Fruit fly (Drosophila melanogaster) whole organism, embryonic: ENCODE results near the gene Nprl3.
A peak's percentile ranks its signal among the peaks of the same experiment; 100 is the strongest.

ENCODE experiments used
- Atf3 ChIP-seq: fragments of 200-800 bp; sonication (Bioruptor generic); optimal IDR thresholded peaks from 3 replicates; lab custom pipeline; 2016; ENCODE audit warnings: missing biosample characterization, missing genetic modification characterization
- CG10431 ChIP-seq: fragments of 200-800 bp; sonication (Bioruptor generic); optimal IDR thresholded peaks from 3 replicates; lab custom pipeline; 2018; ENCODE audit warnings: missing biosample characterization, mild to moderate bottlenecking, missing genetic modification characterization
- CG11398 ChIP-seq: fragments of 200-800 bp; sonication (Bioruptor generic); optimal IDR thresholded peaks from 2 replicates; lab custom pipeline; 2016; ENCODE audit warnings: missing biosample characterization, missing genetic modification characterization
- CG12769 ChIP-seq: fragments of 200-800 bp; sonication (Bioruptor generic); optimal IDR thresholded peaks from 2 replicates; lab custom pipeline; 2019; ENCODE audit warnings: missing biosample characterization, mild to moderate bottlenecking, missing genetic modification characterization, moderate library complexity
- CG15011 ChIP-seq: fragments of 200-800 bp; sonication (Bioruptor generic); optimal IDR thresholded peaks from 3 replicates; lab custom pipeline; 2018; ENCODE audit warnings: missing biosample characterization, mild to moderate bottlenecking, missing genetic modification characterization
- CG1529 ChIP-seq: fragments of 200-800 bp; sonication (Bioruptor generic); optimal IDR thresholded peaks from 3 replicates; lab custom pipeline; 2018; ENCODE audit warnings: missing biosample characterization, missing genetic modification characterization
- CG18011 ChIP-seq: fragments of 200-800 bp; sonication (Bioruptor generic); optimal IDR thresholded peaks from 2 replicates; lab custom pipeline; 2017; ENCODE audit warnings: missing biosample characterization, missing genetic modification characterization, mild to moderate bottlenecking, moderate library complexity, missing genotype
- CG2120 ChIP-seq: fragments of 200-800 bp; sonication (Bioruptor generic); optimal IDR thresholded peaks from 3 replicates; lab custom pipeline; 2016; ENCODE audit warnings: missing biosample characterization, missing genetic modification characterization
- CG30431 ChIP-seq: fragments of 200-800 bp; sonication (Bioruptor generic); optimal IDR thresholded peaks from 2 replicates; lab custom pipeline; 2017; ENCODE audit warnings: missing biosample characterization, missing genetic modification characterization
- CG3163 ChIP-seq: fragments of 200-800 bp; sonication (Bioruptor generic); optimal IDR thresholded peaks from 3 replicates; lab custom pipeline; 2016; ENCODE audit warnings: missing biosample characterization, missing genetic modification characterization
- CG34376 ChIP-seq: fragments of 200-800 bp; sonication (Bioruptor generic); optimal IDR thresholded peaks from 2 replicates; lab custom pipeline; 2018; ENCODE audit warnings: missing biosample characterization, mild to moderate bottlenecking, missing genetic modification characterization
- CG4424 ChIP-seq: fragments of 200-800 bp; sonication (Bioruptor generic); optimal IDR thresholded peaks from 3 replicates; lab custom pipeline; 2016; ENCODE audit warnings: missing biosample characterization, missing genetic modification characterization
- CG5953 ChIP-seq: fragments of 200-800 bp; sonication (Bioruptor generic); IDR thresholded peaks from 2 replicates; pipeline ENCODE4 v1.3.6; 2022; ENCODE audit warnings: missing biosample characterization, missing genetic modification characterization
- CG8388 ChIP-seq: fragments of 200-800 bp; sonication (Bioruptor generic); optimal IDR thresholded peaks from 2 replicates; lab custom pipeline; 2019; ENCODE audit warnings: missing biosample characterization, mild to moderate bottlenecking, missing genetic modification characterization, moderate library complexity
- CG8924 ChIP-seq: fragments of 200-800 bp; optimal IDR thresholded peaks from 3 replicates; lab custom pipeline; 2019; ENCODE audit warnings: missing biosample characterization, mild to moderate bottlenecking, missing genetic modification characterization, moderate library complexity
- CG9797 ChIP-seq: fragments of 200-800 bp; sonication (Bioruptor generic); optimal IDR thresholded peaks from 3 replicates; lab custom pipeline; 2018; ENCODE audit warnings: missing biosample characterization, mild to moderate bottlenecking, missing genetic modification characterization
- CoRest ChIP-seq: fragments of 200-800 bp; sonication (Bioruptor generic); optimal IDR thresholded peaks from 3 replicates; lab custom pipeline; 2018; ENCODE audit warnings: missing biosample characterization, mild to moderate bottlenecking, missing genetic modification characterization, moderate library complexity
- Dll ChIP-seq: fragments of 200-800 bp; sonication (Bioruptor generic); IDR thresholded peaks from 4 replicates; pipeline ENCODE4 v1.3.6; 2022; ENCODE audit warnings: missing biosample characterization, missing genetic modification characterization; ENCODE audit not compliant: partially characterized antibody
- Dref ChIP-seq: fragments of 200-800 bp; sonication (Bioruptor generic); IDR thresholded peaks from 2 replicates; pipeline ENCODE4 v1.3.6; 2022; ENCODE audit warnings: missing biosample characterization, missing genetic modification characterization
- Drgx ChIP-seq: fragments of 200-800 bp; sonication (Bioruptor generic); IDR thresholded peaks from 2 replicates; pipeline ENCODE4 v1.3.6; 2022; ENCODE audit warnings: missing biosample characterization, missing genetic modification characterization
- HLHmδ ChIP-seq: fragments of 200-800 bp; sonication (Bioruptor generic); optimal IDR thresholded peaks from 2 replicates; lab custom pipeline; 2018; ENCODE audit warnings: missing biosample characterization, mild to moderate bottlenecking, missing genetic modification characterization, moderate library complexity
- Lhr ChIP-seq: fragments of 200-800 bp; sonication (Bioruptor generic); optimal IDR thresholded peaks from 3 replicates; lab custom pipeline; 2017; ENCODE audit warnings: mild to moderate bottlenecking, missing biosample characterization, missing genetic modification reagents, missing genetic modification characterization
- NfI ChIP-seq: fragments of 200-800 bp; sonication (Bioruptor generic); optimal IDR thresholded peaks from 3 replicates; lab custom pipeline; 2018; ENCODE audit warnings: missing biosample characterization, mild to moderate bottlenecking, missing genetic modification characterization, moderate library complexity
- Six4 ChIP-seq: fragments of 200-800 bp; sonication (Bioruptor generic); optimal IDR thresholded peaks from 2 replicates; lab custom pipeline; 2016; ENCODE audit warnings: missing biosample characterization, missing genetic modification characterization
- Stat92E ChIP-seq, 3 experiments: fragments of >200 bp in 2 of 3; fragments of 200-800 bp in 1 of 3; sonication (Bioruptor generic) in 1 of 3; optimal IDR thresholded peaks; 2 replicates each; lab custom pipeline; 2017 to 2019; ENCODE audit warnings: missing biosample characterization in 3 of 3, missing genetic modification characterization in 3 of 3, mild to moderate bottlenecking in 1 of 3, moderate library complexity in 1 of 3
- Taf1 ChIP-seq: fragments of 200-800 bp; sonication (Bioruptor generic); IDR thresholded peaks from 2 replicates; pipeline ENCODE4 v1.3.6; 2022; ENCODE audit warnings: missing biosample characterization, missing genetic modification characterization
- ara ChIP-seq: fragments of 200-800 bp; sonication (Bioruptor generic); IDR thresholded peaks from 2 replicates; pipeline ENCODE4 v1.3.6; 2022; ENCODE audit warnings: missing biosample characterization, missing genetic modification characterization
- bab2 ChIP-seq: fragments of 200-800 bp; sonication (Bioruptor generic); optimal IDR thresholded peaks from 2 replicates; lab custom pipeline; 2016; ENCODE audit warnings: missing biosample characterization, missing genetic modification characterization
- cwo ChIP-seq: fragments of 200-800 bp; sonication (Bioruptor generic); optimal IDR thresholded peaks from 3 replicates; lab custom pipeline; 2017; ENCODE audit warnings: missing biosample characterization, missing genetic modification characterization, mild to moderate bottlenecking, moderate library complexity, missing genetic modification reagents
- dati ChIP-seq: fragments of 200-800 bp; sonication (Bioruptor generic); IDR thresholded peaks from 2 replicates; pipeline ENCODE4 v1.3.6; 2022; ENCODE audit warnings: missing biosample characterization, missing genetic modification characterization
- dm ChIP-seq: fragments of 200-800 bp; sonication (Bioruptor generic); optimal IDR thresholded peaks from 3 replicates; lab custom pipeline; 2016; ENCODE audit warnings: missing biosample characterization, missing genetic modification characterization
- eyg ChIP-seq: fragments of 200-800 bp; sonication (Bioruptor generic); optimal IDR thresholded peaks from 3 replicates; lab custom pipeline; 2016; ENCODE audit warnings: missing biosample characterization, missing genetic modification characterization
- fd96Cb ChIP-seq: fragments of 200-800 bp; sonication (Bioruptor generic); optimal IDR thresholded peaks from 2 replicates; lab custom pipeline; 2018; ENCODE audit warnings: missing biosample characterization, mild to moderate bottlenecking, missing genetic modification characterization, moderate library complexity
- gce ChIP-seq: fragments of 200-800 bp; sonication (Bioruptor generic); IDR thresholded peaks from 3 replicates; pipeline ENCODE4 v1.3.6; 2022; ENCODE audit warnings: missing biosample characterization, missing genetic modification characterization
- insv ChIP-seq, 2 experiments: fragments of 200-800 bp; sonication (Bioruptor generic); optimal IDR thresholded peaks; 3 replicates each; lab custom pipeline; 2016 to 2018; ENCODE audit warnings: missing biosample characterization in 2 of 2, missing genetic modification characterization in 2 of 2
- jing ChIP-seq: fragments of 200-800 bp; sonication (Bioruptor generic); optimal IDR thresholded peaks from 2 replicates; lab custom pipeline; 2018; ENCODE audit warnings: missing biosample characterization, mild to moderate bottlenecking, missing genetic modification characterization
- kah ChIP-seq: fragments of 200-800 bp; sonication (Bioruptor generic); optimal IDR thresholded peaks from 2 replicates; lab custom pipeline; 2018; ENCODE audit warnings: missing biosample characterization, mild to moderate bottlenecking, missing genetic modification characterization
- lbe ChIP-seq: fragments of 200-800 bp; sonication (Bioruptor generic); optimal IDR thresholded peaks from 2 replicates; lab custom pipeline; 2016; ENCODE audit warnings: missing biosample characterization, mild to moderate bottlenecking, missing genetic modification characterization
- lola ChIP-seq, 3 experiments: fragments of >200 bp in 2 of 3; fragments of 200-800 bp in 1 of 3; sonication (Bioruptor generic) in 1 of 3; optimal IDR thresholded peaks; 2 replicates each; lab custom pipeline; 2017 to 2019; ENCODE audit warnings: missing biosample characterization in 3 of 3, missing genetic modification characterization in 3 of 3, mild to moderate bottlenecking in 1 of 3, moderate library complexity in 1 of 3
- mld ChIP-seq: fragments of 200-800 bp; sonication (Bioruptor generic); IDR thresholded peaks from 3 replicates; pipeline ENCODE4 v1.3.6; 2022; ENCODE audit warnings: missing biosample characterization, missing genetic modification characterization; ENCODE audit not compliant: partially characterized antibody
- pan ChIP-seq, 4 experiments: fragments of >200 bp in 3 of 4; fragments of 200-800 bp in 1 of 4; sonication (Bioruptor generic) in 1 of 4; optimal IDR thresholded peaks in 3 of 4; IDR thresholded peaks in 1 of 4; 2 replicates each; pipeline versions ENCODE4 v1.3.6 to Lab custom; 2017 to 2022; ENCODE audit warnings: missing biosample characterization in 2 of 4, missing genetic modification characterization in 2 of 4, mixed read lengths in 1 of 4
- sqz ChIP-seq: fragments of 200-800 bp; sonication (Bioruptor generic); optimal IDR thresholded peaks from 3 replicates; lab custom pipeline; 2018; ENCODE audit warnings: missing biosample characterization, mild to moderate bottlenecking, missing genetic modification characterization
- stc ChIP-seq: fragments of 200-800 bp; sonication (Bioruptor generic); IDR thresholded peaks from 2 replicates; pipeline ENCODE4 v1.3.6; 2022; ENCODE audit warnings: missing biosample characterization, missing genetic modification characterization
- trh ChIP-seq: fragments of 200-800 bp; sonication (Bioruptor generic); optimal IDR thresholded peaks from 2 replicates; lab custom pipeline; 2016; ENCODE audit warnings: missing biosample characterization, missing genetic modification characterization
- tx ChIP-seq: fragments of 200-800 bp; sonication (Bioruptor generic); optimal IDR thresholded peaks from 2 replicates; lab custom pipeline; 2016; ENCODE audit warnings: missing biosample characterization, missing genetic modification characterization
- vvl ChIP-seq: fragments of 200-800 bp; sonication (Bioruptor generic); IDR thresholded peaks from 2 replicates; pipeline ENCODE4 v1.3.6; 2022; ENCODE audit warnings: missing biosample characterization, missing genetic modification characterization
- wek ChIP-seq: fragments of 200-800 bp; sonication (Bioruptor generic); optimal IDR thresholded peaks from 3 replicates; lab custom pipeline; 2018; ENCODE audit warnings: missing biosample characterization, mild to moderate bottlenecking, missing genetic modification characterization, moderate library complexity

Nprl3 gene

DNA sequence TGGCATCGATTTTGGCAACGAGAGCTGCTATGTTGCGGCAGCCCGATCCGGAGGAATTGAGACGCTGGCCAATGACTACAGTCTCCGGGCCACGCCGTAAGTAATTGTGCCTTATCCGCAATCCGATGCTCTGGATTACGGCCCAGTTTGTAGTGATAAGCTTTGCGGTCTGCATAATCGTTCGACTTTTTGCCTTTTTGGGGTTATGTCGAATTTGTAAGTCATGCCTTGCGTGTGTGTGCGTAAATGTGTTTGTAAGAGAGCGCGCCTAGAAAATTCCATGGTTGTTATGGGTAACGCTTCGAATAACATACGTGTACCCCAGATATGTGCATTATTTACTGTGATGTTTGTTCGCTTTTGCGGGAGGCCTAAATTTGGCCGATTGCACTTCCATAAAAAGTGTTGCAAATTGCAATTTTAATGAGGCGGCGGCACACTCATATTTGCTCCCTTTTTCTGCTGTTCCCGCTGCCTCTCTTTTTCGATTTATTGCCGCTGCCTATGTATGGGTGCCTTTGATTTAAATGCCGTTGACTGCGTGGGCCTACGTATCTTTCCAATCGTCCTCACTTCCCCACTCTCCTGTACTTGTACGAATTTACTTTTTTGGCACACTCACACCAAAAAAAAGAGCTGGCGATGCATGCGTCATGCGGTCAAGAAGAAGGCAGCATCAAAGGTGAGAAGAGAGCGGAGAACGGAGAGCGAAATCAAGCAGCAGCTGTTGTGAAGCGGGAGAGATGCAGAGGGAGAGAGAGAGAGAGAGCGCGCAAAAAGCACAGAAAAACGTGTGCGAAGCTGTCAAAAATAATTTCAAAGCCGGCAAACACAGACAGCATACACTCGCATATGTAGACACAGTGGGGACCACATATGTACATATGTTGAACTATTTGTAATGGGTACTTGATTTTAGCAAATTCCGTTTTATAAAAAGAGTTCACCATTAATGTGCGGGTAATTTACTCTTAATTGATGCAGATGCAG is 36.3 kb upstream of the Nprl3 start (continued):
- no peak for TF ChIP-seq CG11398 (GFP tag; lab: Kevin White, UChicago)
- peak; percentile 56 for TF ChIP-seq CG2120
- TF ChIP-seq CG10431 (GFP tag; lab: Kevin White, UChicago), result no peak
- TF ChIP-seq dati, result no peak
- no peak for TF ChIP-seq CG3163 (GFP tag; lab: Kevin White, UChicago)
- no peak for TF ChIP-seq CG12769 (tag; lab: Kevin White, UChicago)
- no peak for TF ChIP-seq CoRest
- TF ChIP-seq CG18011 (GFP tag; lab: Kevin White, UChicago), result no peak
- peak; percentile 41 for TF ChIP-seq dm
- no peak for TF ChIP-seq Stat92E (GFP tag; optimal IDR thresholded peaks at IDR 0.05; lab: Kevin White, UChicago)
- no peak for TF ChIP-seq ara
- TF ChIP-seq NfI (GFP tag; lab: Kevin White, UChicago), result no peak
- no peak for TF ChIP-seq fd96Cb (tag; lab: Kevin White, UChicago)
- no peak for TF ChIP-seq trh (GFP tag; lab: Kevin White, UChicago)
- TF ChIP-seq lbe, result no peak
- peak; percentile 12 for TF ChIP-seq CG8924 (tag; lab: Kevin White, UChicago)
- TF ChIP-seq Lhr (GFP tag; lab: Kevin White, UChicago), result no peak
- peak; percentile 26; the same call in 1 of the 2 replicates for TF ChIP-seq vvl (GFP tag; lab: Robert Waterston, UW)
- no peak for TF ChIP-seq Taf1
- peak; percentile 79 for TF ChIP-seq cwo (GFP tag; lab: Kevin White, UChicago)
- TF ChIP-seq Drgx (GFP tag; lab: Robert Waterston, UW), result peak; percentile 54; the same call in 1 of the 2 replicates
- no peak for TF ChIP-seq CG9797
- TF ChIP-seq CG15011 (GFP tag; lab: Kevin White, UChicago), result no peak
- TF ChIP-seq Dref (GFP tag; lab: Robert Waterston, UW), result no peak
- peak; percentile 35 for TF ChIP-seq kah
- peak; percentile 9 for TF ChIP-seq bab2 (GFP tag; lab: Kevin White, UChicago)
- TF ChIP-seq CG1529, result no peak
- TF ChIP-seq Atf3 (GFP tag; lab: Kevin White, UChicago), result no peak
- no peak for TF ChIP-seq wek (GFP tag; lab: Kevin White, UChicago)
- TF ChIP-seq gce (GFP tag; lab: Robert Waterston, UW), result no peak
- no peak for TF ChIP-seq mld (GFP tag; lab: Robert Waterston, UW)
- peak; percentile 29; the same call in 1 of the 4 replicates for TF ChIP-seq Dll (GFP tag; lab: Robert Waterston, UW)
- no peak for TF ChIP-seq CG5953
- TF ChIP-seq tx (GFP tag; lab: Kevin White, UChicago), result peak; percentile 30
- TF ChIP-seq CG4424 (GFP tag; lab: Kevin White, UChicago), result no peak
- no peak for TF ChIP-seq CG8388 (GFP tag; lab: Kevin White, UChicago)
- TF ChIP-seq jing, result no peak
- TF ChIP-seq insv (GFP tag; optimal IDR thresholded peaks at IDR 0.05; lab: Kevin White, UChicago), result peak in 1 of 2 experiments; percentile 2
- no peak for TF ChIP-seq stc (GFP tag; lab: Robert Waterston, UW)
- TF ChIP-seq sqz (GFP tag; lab: Kevin White, UChicago), result peak; percentile 17
- TF ChIP-seq CG34376 (GFP tag; lab: Kevin White, UChicago), result no peak
- no peak for TF ChIP-seq eyg
- no peak for TF ChIP-seq Six4 (GFP tag; lab: Kevin White, UChicago)
- no peak for TF ChIP-seq pan (optimal IDR thresholded peaks at IDR 0.05; lab: Kevin White, UChicago)
- peak in 1 of 2 experiments; percentile 4 for TF ChIP-seq pan (GFP tag; optimal IDR thresholded peaks at IDR 0.05 in 1 of 2, IDR thresholded peaks at IDR 0.05 in 1 of 2)
- no peak for TF ChIP-seq CG30431 (GFP tag; lab: Kevin White, UChicago)
- no peak for TF ChIP-seq HLHmδ
- TF ChIP-seq lola (GFP tag; optimal IDR thresholded peaks at IDR 0.05; lab: Kevin White, UChicago), result no peak
